Worm (Caenorhabditis elegans): Measurements from ENCODE around the gene clec-127.
A peak's percentile ranks its signal among the peaks of the same experiment; 100 is the strongest.

clec-127 gene

DNA sequence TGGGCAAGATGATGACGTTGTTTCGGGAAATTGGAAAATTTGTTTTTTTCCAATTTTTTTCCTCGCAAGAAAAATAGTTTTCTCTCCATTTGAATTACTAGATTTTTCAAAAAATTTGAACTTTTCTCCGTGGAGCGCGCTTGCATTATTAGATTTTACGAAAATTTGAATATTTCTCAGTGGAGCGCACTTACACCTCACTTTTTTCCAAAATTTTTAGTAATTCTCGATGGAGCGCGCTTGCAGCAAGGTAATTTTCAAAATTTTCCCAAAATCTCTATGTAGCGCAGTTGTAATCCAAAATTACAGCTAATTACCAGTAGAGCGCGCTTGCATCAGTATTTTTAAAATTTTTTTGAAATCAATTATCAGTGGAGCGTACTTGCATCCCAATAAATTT lies 14.3 kb downstream of the clec-127 start:
- TF ChIP-seq sea-1 (GFP tag; conservative IDR thresholded peaks at IDR 0.05), result no peak
- no peak for TF ChIP-seq ceh-36 (tag; optimal IDR thresholded peaks at IDR 0.05)
- TF ChIP-seq ets-7 (tag; optimal IDR thresholded peaks at IDR 0.05), result no peak
- TF ChIP-seq ama-1 (optimal IDR thresholded peaks at IDR 0.05), result no peak
- no peak for TF ChIP-seq flt-1 (GFP tag; IDR thresholded peaks at IDR 0.05)
- TF ChIP-seq ceh-13 (GFP tag; optimal IDR thresholded peaks at IDR 0.05), result no peak
- TF ChIP-seq pes-1 (GFP tag; IDR thresholded peaks at IDR 0.05), result no peak
- no peak for TF ChIP-seq B0310.2 (tag; optimal IDR thresholded peaks at IDR 0.05)
- no peak for TF ChIP-seq scrt-1 (GFP tag; IDR thresholded peaks at IDR 0.05)
- no peak for TF ChIP-seq aly-1 (tag; optimal IDR thresholded peaks at IDR 0.05)
- no peak for TF ChIP-seq tbx-37 (GFP tag; conservative IDR thresholded peaks at IDR 0.05)
- no peak for TF ChIP-seq tra-4 (tag; optimal IDR thresholded peaks at IDR 0.05)
- no peak for TF ChIP-seq hnd-1 (tag; optimal IDR thresholded peaks at IDR 0.05)
- no peak for TF ChIP-seq hmbx-1 (tag; optimal IDR thresholded peaks at IDR 0.05)

DNA sequence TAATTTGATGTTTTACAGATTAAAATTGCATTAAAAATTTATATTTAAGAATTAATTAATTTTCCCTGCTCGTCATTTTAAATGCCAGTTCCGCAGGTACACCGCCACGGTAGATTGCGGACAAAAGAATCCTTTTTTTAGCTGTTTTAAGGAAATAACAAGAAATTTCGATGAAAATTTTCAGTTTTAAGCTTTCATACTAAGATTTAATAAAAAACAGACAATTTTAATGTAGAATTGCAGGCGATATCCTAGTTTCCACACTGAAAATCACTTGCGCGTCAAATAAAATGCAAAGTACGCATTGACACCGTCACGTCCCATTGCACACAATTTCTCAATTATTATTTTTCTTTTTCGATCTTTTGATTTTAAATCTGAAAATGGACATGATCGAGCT lies 15.6 kb downstream of the clec-127 start, which contains the start of gene dnc-3:
TSS of gene dnc-3 (plus strand) at position 272 of the 400 bp plus-strand sequence.
- TF ChIP-seq B0310.2 (tag; optimal IDR thresholded peaks at IDR 0.05) (no peak), F13C5.2 (tag; optimal IDR thresholded peaks at IDR 0.05) (peak; percentile 40), tbx-37 (GFP tag; conservative IDR thresholded peaks at IDR 0.05) (no peak), tbx-11 (GFP tag; IDR thresholded peaks at IDR 0.05) (no peak), tra-4 (tag; optimal IDR thresholded peaks at IDR 0.05) (no peak), scrt-1 (GFP tag; IDR thresholded peaks at IDR 0.05) (no peak), ceh-13 (GFP tag; optimal IDR thresholded peaks at IDR 0.05) (no peak)

DNA sequence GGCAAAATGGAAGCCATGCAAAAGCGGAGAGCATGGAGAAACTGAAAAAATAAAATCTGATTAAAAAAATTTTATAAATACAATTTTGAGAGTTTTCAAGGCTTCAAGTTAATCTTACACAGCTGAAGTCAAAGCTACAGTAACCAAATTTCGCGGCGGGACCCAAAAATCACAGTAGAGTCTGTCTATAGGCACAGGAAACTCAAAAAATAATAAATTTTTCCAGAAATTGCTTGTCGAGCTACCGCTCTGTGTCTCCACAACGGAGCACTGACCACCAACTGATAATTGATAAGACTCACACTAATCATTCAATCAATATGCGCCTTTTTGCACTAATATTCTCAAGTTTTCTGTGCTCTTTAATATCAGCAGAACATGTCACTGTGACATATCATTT lies 18.7 kb downstream of the clec-127 start, which contains the start of gene W10G11.19:
TSS of gene W10G11.19 (plus strand) at position 301 of the 400 bp plus-strand sequence.
- TF ChIP-seq aly-1 (tag; optimal IDR thresholded peaks at IDR 0.05) (no peak), hmg-4 (GFP tag; optimal IDR thresholded peaks at IDR 0.05) (no peak), scrt-1 (GFP tag; IDR thresholded peaks at IDR 0.05) (no peak), ceh-36 (tag; optimal IDR thresholded peaks at IDR 0.05) (no peak), ets-7 (tag; optimal IDR thresholded peaks at IDR 0.05) (no peak), B0310.2 (tag; optimal IDR thresholded peaks at IDR 0.05) (no peak), sea-1 (GFP tag; conservative IDR thresholded peaks at IDR 0.05) (no peak), ceh-13 (GFP tag; optimal IDR thresholded peaks at IDR 0.05) (no peak), tra-4 (tag; optimal IDR thresholded peaks at IDR 0.05) (no peak), pes-1 (GFP tag; IDR thresholded peaks at IDR 0.05) (no peak), tbx-11 (GFP tag; IDR thresholded peaks at IDR 0.05) (no peak), flt-1 (GFP tag; IDR thresholded peaks at IDR 0.05) (no peak), tbx-37 (GFP tag; conservative IDR thresholded peaks at IDR 0.05) (no peak), hmbx-1 (tag; optimal IDR thresholded peaks at IDR 0.05) (no peak), ama-1 (optimal IDR thresholded peaks at IDR 0.05) (no peak), F13C5.2 (tag; optimal IDR thresholded peaks at IDR 0.05) (no peak), hnd-1 (tag; optimal IDR thresholded peaks at IDR 0.05) (no peak)

DNA sequence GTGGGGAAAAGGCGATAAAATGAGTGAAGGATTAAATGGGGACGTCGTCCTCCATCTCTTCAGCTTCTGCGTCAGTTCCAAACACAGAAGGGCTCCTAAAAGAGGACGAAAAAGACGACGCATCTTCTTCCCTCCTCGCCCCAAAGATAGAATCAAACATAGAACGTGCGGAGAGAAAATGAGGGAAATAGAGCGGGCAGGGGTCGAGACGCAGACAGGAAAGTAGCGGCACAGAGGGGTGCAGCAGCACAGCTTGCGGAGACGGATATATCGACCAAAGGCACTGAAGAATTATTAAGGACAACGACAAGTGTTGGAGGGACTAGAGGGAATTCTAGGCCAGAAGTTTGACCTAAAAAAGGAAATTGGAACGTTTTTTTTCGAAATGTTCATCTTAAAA lies 21.7 kb downstream of the clec-127 start:
- TF ChIP-seq F13C5.2 (tag; optimal IDR thresholded peaks at IDR 0.05) (no peak), ama-1 (optimal IDR thresholded peaks at IDR 0.05) (no peak), ets-7 (tag; optimal IDR thresholded peaks at IDR 0.05) (no peak), B0310.2 (tag; optimal IDR thresholded peaks at IDR 0.05) (no peak), tbx-37 (GFP tag; conservative IDR thresholded peaks at IDR 0.05) (0 out of 2 replicates have a peak, but pooled peaks have one; percentile 6), ceh-36 (tag; optimal IDR thresholded peaks at IDR 0.05) (no peak), tra-4 (tag; optimal IDR thresholded peaks at IDR 0.05) (no peak), scrt-1 (GFP tag; IDR thresholded peaks at IDR 0.05) (no peak), sea-1 (GFP tag; conservative IDR thresholded peaks at IDR 0.05) (no peak), hmg-4 (GFP tag; optimal IDR thresholded peaks at IDR 0.05) (peak; percentile 54), tbx-11 (GFP tag; IDR thresholded peaks at IDR 0.05) (no peak), hmbx-1 (tag; optimal IDR thresholded peaks at IDR 0.05) (no peak)

DNA sequence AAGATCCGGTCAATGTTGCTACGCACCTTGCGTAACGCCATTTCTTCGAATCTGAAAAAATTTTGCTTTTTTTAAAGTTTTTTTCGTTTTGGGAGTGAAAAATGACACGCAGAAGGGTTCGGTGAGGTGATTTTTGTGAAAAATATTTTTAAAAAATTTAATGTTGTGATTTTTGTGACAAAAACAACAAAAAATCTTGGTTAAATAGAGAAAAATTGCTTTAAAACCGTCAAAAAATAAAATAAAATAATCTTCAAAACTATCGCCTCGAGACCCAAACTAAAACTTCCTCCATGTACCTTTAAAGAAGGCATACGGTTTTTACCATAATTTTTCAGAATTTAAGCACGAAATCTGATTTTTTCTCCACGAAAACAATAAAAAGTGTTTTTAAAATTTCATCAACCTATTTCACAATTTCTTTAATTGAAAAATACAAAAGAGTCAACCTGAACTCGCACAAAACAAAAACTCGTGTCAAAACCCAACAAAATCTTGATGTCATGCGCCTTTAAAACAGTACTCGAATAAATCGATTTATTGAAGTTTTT lies 22.6 kb downstream of the clec-127 start, which contains the start of gene apd-3:
TSS of gene apd-3 (minus strand) at position 51 of the 551 bp plus-strand sequence.
- TF ChIP-seq ama-1 (optimal IDR thresholded peaks at IDR 0.05), result no peak
- no peak for TF ChIP-seq B0310.2 (tag; optimal IDR thresholded peaks at IDR 0.05)
- no peak for TF ChIP-seq hmbx-1 (tag; optimal IDR thresholded peaks at IDR 0.05)
- TF ChIP-seq pes-1 (GFP tag; IDR thresholded peaks at IDR 0.05), result no peak
- TF ChIP-seq scrt-1 (GFP tag; IDR thresholded peaks at IDR 0.05), result no peak

DNA sequence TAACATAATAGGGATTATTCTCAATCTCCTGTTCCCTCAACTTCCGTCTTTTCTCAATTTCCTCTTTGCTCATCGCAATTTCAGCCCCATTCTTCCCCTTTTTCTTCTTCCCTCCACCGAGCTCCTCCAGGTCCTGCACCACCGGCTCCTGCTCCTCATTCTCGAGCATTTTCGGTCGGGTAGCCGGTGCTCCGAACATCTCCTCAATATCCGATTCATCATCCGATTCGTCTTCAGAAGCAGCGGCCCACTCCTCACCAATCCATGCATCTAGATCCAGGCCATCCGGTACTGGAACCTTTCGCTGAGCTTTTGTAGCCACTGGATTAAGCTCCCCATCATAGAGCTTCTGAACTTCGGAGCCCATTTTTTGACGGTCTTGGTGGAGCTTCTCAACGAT lies 28.9 kb downstream of the clec-127 start:
- TF ChIP-seq tbx-37 (GFP tag; conservative IDR thresholded peaks at IDR 0.05) (no peak), aly-1 (tag; optimal IDR thresholded peaks at IDR 0.05) (no peak), ama-1 (optimal IDR thresholded peaks at IDR 0.05) (no peak), ets-7 (tag; optimal IDR thresholded peaks at IDR 0.05) (no peak), ceh-36 (tag; optimal IDR thresholded peaks at IDR 0.05) (no peak), tra-4 (tag; optimal IDR thresholded peaks at IDR 0.05) (no peak), tbx-11 (GFP tag; IDR thresholded peaks at IDR 0.05) (no peak), hmbx-1 (tag; optimal IDR thresholded peaks at IDR 0.05) (no peak), sea-1 (GFP tag; conservative IDR thresholded peaks at IDR 0.05) (no peak)

DNA sequence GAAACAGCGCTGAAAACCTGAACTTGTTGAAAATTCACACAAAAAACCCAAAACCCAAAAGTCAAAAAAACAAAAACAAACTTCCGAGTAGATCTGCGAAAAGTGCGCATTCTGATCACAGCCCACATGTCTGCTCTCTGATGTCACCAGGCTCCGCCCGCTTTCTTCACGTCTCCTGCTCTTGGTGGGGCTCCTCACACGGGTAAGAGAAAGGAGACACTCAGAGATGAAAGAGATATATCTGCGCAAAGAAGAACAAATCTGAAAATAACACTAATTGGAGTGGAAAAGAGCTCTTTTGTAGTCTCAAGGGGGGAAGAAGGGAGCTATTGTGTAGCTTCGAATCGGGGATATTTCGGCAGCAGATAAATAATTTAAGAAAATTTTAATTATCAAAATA lies 40.8 kb downstream of the clec-127 start, which contains the start of gene ncs-6:
TSS of gene ncs-6 (minus strand) at position 261 of the 400 bp plus-strand sequence.
- TF ChIP-seq scrt-1 (GFP tag; IDR thresholded peaks at IDR 0.05) (no peak), hmg-4 (GFP tag; optimal IDR thresholded peaks at IDR 0.05) (no peak), tbx-37 (GFP tag; conservative IDR thresholded peaks at IDR 0.05) (no peak), aly-1 (tag; optimal IDR thresholded peaks at IDR 0.05) (no peak)

DNA sequence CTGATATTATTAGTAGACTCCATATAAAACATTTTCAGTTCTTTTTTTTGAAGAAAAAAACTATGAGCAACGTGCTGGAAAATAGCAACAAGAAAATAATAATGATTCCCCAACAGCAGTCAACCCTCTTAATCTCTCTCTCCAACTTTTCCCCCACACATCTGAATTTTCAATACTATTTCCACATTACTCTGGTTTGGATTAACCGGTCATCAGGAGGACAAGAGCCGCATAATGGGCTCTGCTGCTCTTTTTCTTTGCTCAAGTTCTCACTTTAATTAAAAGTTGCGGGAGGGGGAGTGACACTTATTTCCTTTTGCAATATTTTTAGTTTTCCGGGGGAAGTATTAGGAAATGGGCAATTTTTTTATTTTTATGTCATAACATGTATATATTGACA lies 41.6 kb downstream of the clec-127 start:
- TF ChIP-seq tbx-37 (GFP tag; conservative IDR thresholded peaks at IDR 0.05) (no peak), hmbx-1 (tag; optimal IDR thresholded peaks at IDR 0.05) (no peak), ceh-36 (tag; optimal IDR thresholded peaks at IDR 0.05) (no peak), ets-7 (tag; optimal IDR thresholded peaks at IDR 0.05) (no peak), hmg-4 (GFP tag; optimal IDR thresholded peaks at IDR 0.05) (no peak), aly-1 (tag; optimal IDR thresholded peaks at IDR 0.05) (no peak), tra-4 (tag; optimal IDR thresholded peaks at IDR 0.05) (no peak), ama-1 (optimal IDR thresholded peaks at IDR 0.05) (no peak)
